Worm (Caenorhabditis elegans): ENCODE results near the gene F36H5.8.

- TF ChIP-seq ref-1 (GFP tag; conservative IDR thresholded peaks at IDR 0.05) (no peak), flt-1 (GFP tag; IDR thresholded peaks at IDR 0.05) (no peak), T22C8.4 (GFP tag; IDR thresholded peaks at IDR 0.05) (no peak), ztf-29 (GFP tag; IDR thresholded peaks at IDR 0.05) (no peak), ztf-23 (GFP tag; IDR thresholded peaks at IDR 0.05) (no peak), med-1 (GFP tag; optimal IDR thresholded peaks at IDR 0.05; ENCODE audit: insufficient read depth) (no peak), tab-1 (GFP tag; IDR thresholded peaks at IDR 0.05) (no peak)
These were observed 32.0 kb upstream of the F36H5.8 start, which contains the start of gene math-4 for ce11 chrII:1782474-1782873.

All from whole organism, midembryonic.